Fruit fly (Drosophila melanogaster) whole organism, embryonic: ENCODE measurements around the gene CG34297.

Source experiments
- Atf3 ChIP-seq: fragments of 200-800 bp; sonication (Bioruptor generic); optimal IDR thresholded peaks from 3 replicates; lab custom pipeline; 2016; ENCODE audit warnings: missing biosample characterization, missing genetic modification characterization
- CG11504 ChIP-seq: fragments of 200-800 bp; sonication (Bioruptor generic); optimal IDR thresholded peaks from 3 replicates; lab custom pipeline; 2019; ENCODE audit warnings: missing biosample characterization, mild to moderate bottlenecking, missing genetic modification characterization, moderate library complexity
- CG12942 ChIP-seq: fragments of 200-800 bp; sonication (Bioruptor generic); optimal IDR thresholded peaks from 3 replicates; lab custom pipeline; 2016; ENCODE audit warnings: missing biosample characterization, missing genetic modification characterization
- CG13287 ChIP-seq: fragments of 200-800 bp; sonication (Bioruptor generic); IDR thresholded peaks from 2 replicates; pipeline ENCODE4 v1.3.6; 2022; ENCODE audit warnings: missing biosample characterization, missing genetic modification characterization; ENCODE audit not compliant: partially characterized antibody
- CG14014 ChIP-seq: fragments of 200-800 bp; sonication (Bioruptor generic); IDR thresholded peaks from 2 replicates; pipeline ENCODE4 v1.3.6; 2022; ENCODE audit warnings: missing biosample characterization, missing genetic modification characterization
- CG14860 ChIP-seq: fragments of 200-800 bp; sonication (Bioruptor generic); IDR thresholded peaks from 3 replicates; pipeline ENCODE4 v1.3.6; 2022; ENCODE audit warnings: missing biosample characterization, missing genetic modification characterization; ENCODE audit not compliant: partially characterized antibody
- CG15601 ChIP-seq: fragments of 200-800 bp; sonication (Bioruptor generic); optimal IDR thresholded peaks from 3 replicates; lab custom pipeline; 2019; ENCODE audit warnings: missing biosample characterization, mild to moderate bottlenecking, missing genetic modification characterization, moderate library complexity
- CG16815 ChIP-seq: fragments of 200-800 bp; sonication (Bioruptor generic); optimal IDR thresholded peaks from 3 replicates; lab custom pipeline; 2017; ENCODE audit warnings: missing biosample characterization, mild to moderate bottlenecking, missing genetic modification characterization
- CG1832 ChIP-seq: fragments of 200-800 bp; sonication (Bioruptor generic); optimal IDR thresholded peaks from 2 replicates; lab custom pipeline; 2017; ENCODE audit warnings: missing biosample characterization, mild to moderate bottlenecking, missing genetic modification characterization, inconsistent platforms
- CG2116 ChIP-seq: fragments of 200-800 bp; sonication (Bioruptor generic); optimal IDR thresholded peaks from 3 replicates; lab custom pipeline; 2018; ENCODE audit warnings: missing biosample characterization, mild to moderate bottlenecking, missing genetic modification characterization
- CG31224 ChIP-seq: fragments of 200-800 bp; sonication (Bioruptor generic); IDR thresholded peaks from 2 replicates; pipeline ENCODE4 v1.3.6; 2022; ENCODE audit warnings: missing biosample characterization, missing genetic modification characterization
- CG3281 ChIP-seq: fragments of 200-800 bp; sonication (Bioruptor generic); optimal IDR thresholded peaks from 3 replicates; lab custom pipeline; 2017; ENCODE audit warnings: missing biosample characterization, mild to moderate bottlenecking, missing genetic modification characterization
- CG34422 ChIP-seq: fragments of 200-800 bp; sonication (Bioruptor generic); IDR thresholded peaks from 3 replicates; pipeline ENCODE4 v1.3.6; 2022; ENCODE audit warnings: missing biosample characterization, missing genetic modification characterization
- CG3995 ChIP-seq: fragments of 200-800 bp; sonication (Bioruptor generic); optimal IDR thresholded peaks from 3 replicates; lab custom pipeline; 2016; ENCODE audit warnings: missing biosample characterization, missing genetic modification characterization
- CG4730 ChIP-seq: fragments of 200-800 bp; sonication (Bioruptor generic); IDR thresholded peaks from 2 replicates; pipeline ENCODE4 v1.3.6; 2022; ENCODE audit warnings: missing biosample characterization, missing genetic modification characterization
- CG7556 ChIP-seq: fragments of 200-800 bp; sonication (Bioruptor generic); optimal IDR thresholded peaks from 2 replicates; lab custom pipeline; 2017; ENCODE audit warnings: missing biosample characterization, mild to moderate bottlenecking, missing genetic modification characterization
- CG8089 ChIP-seq: fragments of 200-800 bp; sonication (Bioruptor generic); optimal IDR thresholded peaks from 3 replicates; lab custom pipeline; 2016; ENCODE audit warnings: missing biosample characterization, missing genetic modification characterization
- CG9727 ChIP-seq: fragments of 200-800 bp; sonication (Bioruptor generic); optimal IDR thresholded peaks from 3 replicates; lab custom pipeline; 2017; ENCODE audit warnings: missing biosample characterization, mild to moderate bottlenecking, missing genetic modification characterization
- D ChIP-seq, 2 experiments: fragments of 200-800 bp in 1 of 2; fragments of >200 bp in 1 of 2; sonication (Bioruptor generic) in 1 of 2; optimal IDR thresholded peaks; 2 replicates in 1 of 2; 3 replicates in 1 of 2; lab custom pipeline; 2017; ENCODE audit warnings: mild to moderate bottlenecking in 1 of 2, missing biosample characterization in 1 of 2, missing genetic modification characterization in 1 of 2, missing genetic modification reagents in 1 of 2
- Eip74EF ChIP-seq, 2 experiments: fragments of 200-800 bp in 1 of 2; fragments of >200 bp in 1 of 2; sonication (Bioruptor generic) in 1 of 2; optimal IDR thresholded peaks; 2 replicates each; lab custom pipeline; 2017 to 2019; ENCODE audit warnings: missing biosample characterization in 2 of 2, missing genetic modification characterization in 2 of 2, mild to moderate bottlenecking in 1 of 2, moderate library complexity in 1 of 2
- Gug ChIP-seq: fragments of 200-800 bp; sonication (Bioruptor generic); IDR thresholded peaks from 4 replicates; pipeline ENCODE4 v1.3.6; 2022; ENCODE audit warnings: missing biosample characterization, missing genetic modification characterization
- HLHmδ ChIP-seq: fragments of 200-800 bp; sonication (Bioruptor generic); optimal IDR thresholded peaks from 2 replicates; lab custom pipeline; 2018; ENCODE audit warnings: missing biosample characterization, mild to moderate bottlenecking, missing genetic modification characterization, moderate library complexity
- HmgD ChIP-seq: fragments of 200-800 bp; sonication (Bioruptor generic); optimal IDR thresholded peaks from 3 replicates; lab custom pipeline; 2016; ENCODE audit warnings: missing biosample characterization, missing genetic modification characterization
- Hr39 ChIP-seq: fragments of >200 bp; optimal IDR thresholded peaks from 2 replicates; lab custom pipeline; 2017
- Hr78 ChIP-seq, 2 experiments: fragments of 200-800 bp in 1 of 2; fragments of >200 bp in 1 of 2; sonication (Bioruptor generic) in 1 of 2; optimal IDR thresholded peaks; 2 replicates each; lab custom pipeline; 2017 to 2019; ENCODE audit warnings: missing biosample characterization in 2 of 2, missing genetic modification characterization in 2 of 2, mild to moderate bottlenecking in 1 of 2, moderate library complexity in 1 of 2
- Mrtf ChIP-seq: fragments of 200-800 bp; sonication (Bioruptor generic); IDR thresholded peaks from 3 replicates; pipeline ENCODE4 v1.3.6; 2022; ENCODE audit warnings: missing biosample characterization, missing genetic modification characterization
- NFAT ChIP-seq: fragments of 200-800 bp; sonication (Bioruptor generic); IDR thresholded peaks from 2 replicates; pipeline ENCODE4 v1.3.6; 2022; ENCODE audit warnings: missing biosample characterization, missing genetic modification characterization
- Rfx ChIP-seq: fragments of 200-800 bp; sonication (Bioruptor generic); IDR thresholded peaks from 2 replicates; pipeline ENCODE4 v1.3.6; 2022; ENCODE audit warnings: missing biosample characterization, missing genetic modification characterization
- Sry-δ ChIP-seq: fragments of 200-800 bp; sonication (Bioruptor generic); optimal IDR thresholded peaks from 2 replicates; lab custom pipeline; 2016; ENCODE audit warnings: missing biosample characterization, missing genetic modification characterization
- Stat92E ChIP-seq, 3 experiments: fragments of >200 bp in 2 of 3; fragments of 200-800 bp in 1 of 3; sonication (Bioruptor generic) in 1 of 3; optimal IDR thresholded peaks; 2 replicates each; lab custom pipeline; 2017 to 2019; ENCODE audit warnings: missing biosample characterization in 3 of 3, missing genetic modification characterization in 3 of 3, mild to moderate bottlenecking in 1 of 3, moderate library complexity in 1 of 3
- Tbp ChIP-seq: fragments of >200 bp; optimal IDR thresholded peaks from 2 replicates; lab custom pipeline; 2018; ENCODE audit warnings: missing biosample characterization, missing genetic modification characterization
- YL-1 ChIP-seq: fragments of 200-800 bp; sonication (Bioruptor generic); optimal IDR thresholded peaks from 3 replicates; lab custom pipeline; 2017; ENCODE audit warnings: missing biosample characterization, mild to moderate bottlenecking, missing genetic modification characterization
- br ChIP-seq: fragments of >200 bp; optimal IDR thresholded peaks from 2 replicates; lab custom pipeline; 2017
- dati ChIP-seq: fragments of 200-800 bp; sonication (Bioruptor generic); IDR thresholded peaks from 2 replicates; pipeline ENCODE4 v1.3.6; 2022; ENCODE audit warnings: missing biosample characterization, missing genetic modification characterization
- eve ChIP-seq, 2 experiments: fragments of >200 bp; optimal IDR thresholded peaks; 2 replicates each; lab custom pipeline; 2017; ENCODE audit warnings: missing biosample characterization in 2 of 2, missing genetic modification characterization in 2 of 2
- gfzf ChIP-seq: fragments of 200-800 bp; sonication (Bioruptor generic); optimal IDR thresholded peaks from 2 replicates; lab custom pipeline; 2016; ENCODE audit warnings: missing biosample characterization, mild to moderate bottlenecking, missing genetic modification characterization, moderate library complexity
- knrl ChIP-seq: fragments of 200-800 bp; sonication (Bioruptor generic); IDR thresholded peaks from 3 replicates; pipeline ENCODE4 v1.3.6; 2022; ENCODE audit warnings: missing biosample characterization, missing genetic modification characterization; ENCODE audit not compliant: partially characterized antibody
- lab ChIP-seq: fragments of 200-800 bp; sonication (Bioruptor generic); optimal IDR thresholded peaks from 3 replicates; lab custom pipeline; 2017; ENCODE audit warnings: missing biosample characterization, missing genetic modification characterization, mild to moderate bottlenecking, moderate library complexity, missing genetic modification reagents
- maf-S ChIP-seq: fragments of 200-800 bp; sonication (Bioruptor generic); optimal IDR thresholded peaks from 2 replicates; lab custom pipeline; 2016; ENCODE audit warnings: missing biosample characterization, missing genetic modification characterization
- nerfin-1 ChIP-seq: fragments of 200-800 bp; sonication (Bioruptor generic); optimal IDR thresholded peaks from 3 replicates; lab custom pipeline; 2019; ENCODE audit warnings: missing biosample characterization, mild to moderate bottlenecking, missing genetic modification characterization, moderate library complexity
- nerfin-2 ChIP-seq: fragments of 200-800 bp; sonication (Bioruptor generic); IDR thresholded peaks from 2 replicates; pipeline ENCODE4 v1.3.6; 2022; ENCODE audit warnings: missing biosample characterization, missing genetic modification characterization; ENCODE audit not compliant: partially characterized antibody
- otp ChIP-seq: fragments of 200-800 bp; sonication (Bioruptor generic); IDR thresholded peaks from 3 replicates; pipeline ENCODE4, ENCODE4 v1.3.6; 2022; ENCODE audit warnings: missing biosample characterization, missing genetic modification characterization
- pan ChIP-seq, 4 experiments: fragments of >200 bp in 3 of 4; fragments of 200-800 bp in 1 of 4; sonication (Bioruptor generic) in 1 of 4; optimal IDR thresholded peaks in 3 of 4; IDR thresholded peaks in 1 of 4; 2 replicates each; pipeline versions ENCODE4 v1.3.6 to Lab custom; 2017 to 2022; ENCODE audit warnings: missing biosample characterization in 2 of 4, missing genetic modification characterization in 2 of 4, mixed read lengths in 1 of 4
- pho ChIP-seq: fragments of 200-800 bp; sonication (Bioruptor generic); optimal IDR thresholded peaks from 2 replicates; lab custom pipeline; 2016; ENCODE audit warnings: missing biosample characterization, missing genetic modification characterization
- ro ChIP-seq: fragments of 200-800 bp; sonication (Bioruptor generic); IDR thresholded peaks from 2 replicates; pipeline ENCODE4 v1.3.6; 2022; ENCODE audit warnings: missing biosample characterization, missing genetic modification characterization
- row ChIP-seq: fragments of 200-800 bp; sonication (Bioruptor generic); IDR thresholded peaks from 3 replicates; pipeline ENCODE4 v1.3.6; 2022; ENCODE audit warnings: missing biosample characterization, missing genetic modification characterization
- sd ChIP-seq: fragments of 200-800 bp; sonication (Bioruptor generic); optimal IDR thresholded peaks from 3 replicates; lab custom pipeline; 2018; ENCODE audit warnings: missing biosample characterization, mild to moderate bottlenecking, missing genetic modification characterization, moderate library complexity
- slp2 ChIP-seq: fragments of 200-800 bp; sonication (Bioruptor generic); optimal IDR thresholded peaks from 2 replicates; lab custom pipeline; 2016; ENCODE audit warnings: missing biosample characterization, missing genetic modification characterization
- sqz ChIP-seq: fragments of 200-800 bp; sonication (Bioruptor generic); optimal IDR thresholded peaks from 3 replicates; lab custom pipeline; 2018; ENCODE audit warnings: missing biosample characterization, mild to moderate bottlenecking, missing genetic modification characterization
- zf30C ChIP-seq: fragments of 200-800 bp; sonication (Bioruptor generic); optimal IDR thresholded peaks from 3 replicates; lab custom pipeline; 2018; ENCODE audit warnings: missing biosample characterization, mild to moderate bottlenecking, missing genetic modification characterization
- zfh2 ChIP-seq: fragments of 200-800 bp; sonication (Bioruptor generic); optimal IDR thresholded peaks from 2 replicates; lab custom pipeline; 2016; ENCODE audit warnings: missing biosample characterization, missing genetic modification characterization

Gene CG34297

dm6 chr3R:6768256-6768655 is 20.4 kb upstream of the CG34297 start (continued):
- TF ChIP-seq CG13287: no peak
- peak in 1 of 2 experiments; percentile 4 for TF ChIP-seq Hr78 (GFP tag; optimal IDR thresholded peaks at IDR 0.05; lab: Kevin White, UChicago)
- no peak for TF ChIP-seq Atf3
- no peak for TF ChIP-seq CG7556 (GFP tag; lab: Kevin White, UChicago)
- no peak for TF ChIP-seq sqz
- no peak for TF ChIP-seq CG14860 (GFP tag; lab: Robert Waterston, UW)
- no peak for TF ChIP-seq row (GFP tag; lab: Robert Waterston, UW)
- TF ChIP-seq CG8089 (GFP tag; lab: Kevin White, UChicago): no peak
- TF ChIP-seq gfzf (GFP tag; lab: Kevin White, UChicago): no peak
- no peak for TF ChIP-seq lab (GFP tag; lab: Kevin White, UChicago)
- peak; percentile 24 for TF ChIP-seq HmgD (GFP tag; lab: Kevin White, UChicago)
- peak; percentile 21 for TF ChIP-seq CG2116 (GFP tag; lab: Kevin White, UChicago)
- TF ChIP-seq HLHmδ (GFP tag; lab: Kevin White, UChicago): peak; percentile 12
- TF ChIP-seq pan (optimal IDR thresholded peaks at IDR 0.05; lab: Kevin White, UChicago): no peak
- no peak for TF ChIP-seq pan (GFP tag; optimal IDR thresholded peaks at IDR 0.05 in 1 of 2, IDR thresholded peaks at IDR 0.05 in 1 of 2)
- no peak for TF ChIP-seq CG14014 (GFP tag; lab: Robert Waterston, UW)
- TF ChIP-seq Tbp: no peak
- TF ChIP-seq maf-S: no peak
- no peak for TF ChIP-seq eve (GFP tag; optimal IDR thresholded peaks at IDR 0.05; lab: Kevin White, UChicago)
- no peak for TF ChIP-seq knrl (GFP tag; lab: Robert Waterston, UW)
- TF ChIP-seq NFAT (GFP tag; lab: Robert Waterston, UW): no peak
- TF ChIP-seq CG31224 (GFP tag; lab: Robert Waterston, UW): no peak
- no peak for TF ChIP-seq CG3281 (GFP tag; lab: Kevin White, UChicago)
- TF ChIP-seq Mrtf (GFP tag; lab: Robert Waterston, UW): no peak
- no peak for TF ChIP-seq CG16815 (GFP tag; lab: Kevin White, UChicago)
- no peak for TF ChIP-seq CG1832 (GFP tag; lab: Kevin White, UChicago)
- no peak for TF ChIP-seq Sry-δ
- no peak for TF ChIP-seq otp (GFP tag; lab: Robert Waterston, UW)
- TF ChIP-seq D (optimal IDR thresholded peaks at IDR 0.05; lab: Kevin White, UChicago): no peak
- no peak for TF ChIP-seq D (GFP tag; optimal IDR thresholded peaks at IDR 0.05; lab: Kevin White, UChicago)
- TF ChIP-seq dati (GFP tag; lab: Robert Waterston, UW): no peak
- no peak for TF ChIP-seq zfh2 (GFP tag; lab: Kevin White, UChicago)
- TF ChIP-seq CG12942 (GFP tag; lab: Kevin White, UChicago): no peak
- TF ChIP-seq CG3995 (GFP tag; lab: Kevin White, UChicago): no peak
- peak; percentile 23 for TF ChIP-seq zf30C (GFP tag; lab: Kevin White, UChicago)
- TF ChIP-seq sd (tag; lab: Kevin White, UChicago): no peak
- no peak for TF ChIP-seq nerfin-1 (tag; lab: Kevin White, UChicago)
- no peak for TF ChIP-seq Rfx (GFP tag; lab: Robert Waterston, UW)
- TF ChIP-seq slp2 (GFP tag; lab: Kevin White, UChicago): no peak
- TF ChIP-seq nerfin-2 (GFP tag; lab: Robert Waterston, UW): no peak
- peak; percentile 44 for TF ChIP-seq CG11504 (tag; lab: Kevin White, UChicago)
- TF ChIP-seq Gug (GFP tag; lab: Robert Waterston, UW): no peak
- no peak for TF ChIP-seq pho
- no peak for TF ChIP-seq CG34422
- no peak for TF ChIP-seq CG4730 (GFP tag; lab: Robert Waterston, UW)
- peak in 1 of 2 experiments; percentile 84 for TF ChIP-seq Eip74EF (GFP tag; optimal IDR thresholded peaks at IDR 0.05; lab: Kevin White, UChicago)
- TF ChIP-seq YL-1: no peak
- TF ChIP-seq br (lab: Kevin White, UChicago): no peak
- TF ChIP-seq Stat92E (GFP tag; optimal IDR thresholded peaks at IDR 0.05; lab: Kevin White, UChicago): no peak
- no peak for TF ChIP-seq CG15601 (tag; lab: Kevin White, UChicago)
- no peak for TF ChIP-seq ro (GFP tag; lab: Robert Waterston, UW)
- no peak for TF ChIP-seq Hr39 (lab: Kevin White, UChicago)
- TF ChIP-seq CG9727: no peak
